Fruit fly (Drosophila melanogaster) whole organism, embryonic: ENCODE measurements around the gene MED14.

Experiments
- Antp ChIP-seq: fragments of 200-800 bp; sonication (Bioruptor generic); optimal IDR thresholded peaks from 3 replicates; lab custom pipeline; 2016; ENCODE audit warnings: missing biosample characterization, missing genetic modification characterization
- Atf-2 ChIP-seq: fragments of 200-800 bp; sonication (Bioruptor generic); optimal IDR thresholded peaks from 2 replicates; lab custom pipeline; 2016; ENCODE audit warnings: missing biosample characterization, missing genetic modification characterization
- Bdp1 ChIP-seq: fragments of 200-800 bp; sonication (Bioruptor generic); optimal IDR thresholded peaks from 3 replicates; lab custom pipeline; 2016; ENCODE audit warnings: missing biosample characterization, missing genetic modification characterization
- C15 ChIP-seq: fragments of 200-800 bp; sonication (Bioruptor generic); IDR thresholded peaks from 3 replicates; pipeline ENCODE4 v1.3.6; 2022; ENCODE audit warnings: missing biosample characterization, missing genetic modification characterization
- CG11560 ChIP-seq: fragments of 200-800 bp; sonication (Bioruptor generic); IDR thresholded peaks from 3 replicates; pipeline ENCODE4 v1.3.6; 2022; ENCODE audit warnings: missing biosample characterization, missing genetic modification characterization
- CG14965 ChIP-seq: fragments of 200-800 bp; sonication (Bioruptor generic); optimal IDR thresholded peaks from 2 replicates; lab custom pipeline; 2016; ENCODE audit warnings: missing biosample characterization, missing genetic modification characterization, borderline replicate concordance
- CG15269 ChIP-seq: fragments of 200-800 bp; sonication (Bioruptor generic); optimal IDR thresholded peaks from 2 replicates; lab custom pipeline; 2018; ENCODE audit warnings: missing biosample characterization, mild to moderate bottlenecking, missing genetic modification characterization, moderate library complexity
- CG16813 ChIP-seq: fragments of 200-800 bp; sonication (Bioruptor generic); IDR thresholded peaks from 3 replicates; pipeline ENCODE4 v1.3.6; 2022; ENCODE audit warnings: missing biosample characterization, missing genetic modification characterization; ENCODE audit not compliant: partially characterized antibody
- CG18262 ChIP-seq: fragments of 200-800 bp; optimal IDR thresholded peaks from 3 replicates; lab custom pipeline; 2019; ENCODE audit warnings: missing biosample characterization, mild to moderate bottlenecking, missing genetic modification characterization, moderate library complexity
- CG18599 ChIP-seq: fragments of 200-800 bp; sonication (Bioruptor generic); optimal IDR thresholded peaks from 3 replicates; lab custom pipeline; 2017; ENCODE audit warnings: missing biosample characterization, missing genetic modification characterization, mild to moderate bottlenecking, moderate library complexity, missing genetic modification reagents
- CG3995 ChIP-seq: fragments of 200-800 bp; sonication (Bioruptor generic); optimal IDR thresholded peaks from 3 replicates; lab custom pipeline; 2016; ENCODE audit warnings: missing biosample characterization, missing genetic modification characterization
- CG6765 ChIP-seq: fragments of 200-800 bp; sonication (Bioruptor generic); optimal IDR thresholded peaks from 3 replicates; lab custom pipeline; 2017; ENCODE audit warnings: missing biosample characterization, mild to moderate bottlenecking, missing genetic modification characterization
- CG7372 ChIP-seq: fragments of 200-800 bp; sonication (Bioruptor generic); IDR thresholded peaks from 2 replicates; pipeline ENCODE4 v1.3.6; 2022; ENCODE audit warnings: missing biosample characterization, missing genetic modification characterization
- CG7786 ChIP-seq: fragments of 200-800 bp; sonication (Bioruptor generic); optimal IDR thresholded peaks from 2 replicates; lab custom pipeline; 2016; ENCODE audit warnings: missing biosample characterization, missing genetic modification characterization
- CG8089 ChIP-seq: fragments of 200-800 bp; sonication (Bioruptor generic); optimal IDR thresholded peaks from 3 replicates; lab custom pipeline; 2016; ENCODE audit warnings: missing biosample characterization, missing genetic modification characterization
- CG8281 ChIP-seq: fragments of 200-800 bp; sonication (Bioruptor generic); optimal IDR thresholded peaks from 2 replicates; lab custom pipeline; 2018; ENCODE audit warnings: missing biosample characterization, mild to moderate bottlenecking, missing genetic modification characterization, moderate library complexity
- CG8765 ChIP-seq: fragments of 200-800 bp; sonication (Bioruptor generic); IDR thresholded peaks from 2 replicates; pipeline ENCODE4 v1.3.6; 2022; ENCODE audit warnings: missing biosample characterization, missing genetic modification characterization
- CG9215 ChIP-seq: fragments of 200-800 bp; sonication (Bioruptor generic); IDR thresholded peaks from 2 replicates; pipeline ENCODE4 v1.3.6; 2022; ENCODE audit warnings: missing biosample characterization, missing genetic modification characterization
- CG9876 ChIP-seq: fragments of 200-800 bp; sonication (Bioruptor generic); optimal IDR thresholded peaks from 2 replicates; lab custom pipeline; 2016; ENCODE audit warnings: missing biosample characterization, missing genetic modification characterization
- Chrac-16 ChIP-seq: fragments of 200-800 bp; sonication (Bioruptor generic); optimal IDR thresholded peaks from 3 replicates; lab custom pipeline; 2016; ENCODE audit warnings: missing biosample characterization, missing genetic modification characterization
- CoRest ChIP-seq: fragments of 200-800 bp; sonication (Bioruptor generic); optimal IDR thresholded peaks from 3 replicates; lab custom pipeline; 2018; ENCODE audit warnings: missing biosample characterization, mild to moderate bottlenecking, missing genetic modification characterization, moderate library complexity
- D ChIP-seq, 2 experiments: fragments of 200-800 bp in 1 of 2; fragments of >200 bp in 1 of 2; sonication (Bioruptor generic) in 1 of 2; optimal IDR thresholded peaks; 2 replicates in 1 of 2; 3 replicates in 1 of 2; lab custom pipeline; 2017; ENCODE audit warnings: mild to moderate bottlenecking in 1 of 2, missing biosample characterization in 1 of 2, missing genetic modification characterization in 1 of 2, missing genetic modification reagents in 1 of 2
- Hr51 ChIP-seq, 2 experiments: fragments of 200-800 bp; sonication (Bioruptor generic); optimal IDR thresholded peaks; 2 replicates in 1 of 2; 3 replicates in 1 of 2; lab custom pipeline; 2016 to 2018; ENCODE audit warnings: missing biosample characterization in 2 of 2, missing genetic modification characterization in 2 of 2, mild to moderate bottlenecking in 1 of 2, moderate library complexity in 1 of 2
- Mrtf ChIP-seq: fragments of 200-800 bp; sonication (Bioruptor generic); IDR thresholded peaks from 3 replicates; pipeline ENCODE4 v1.3.6; 2022; ENCODE audit warnings: missing biosample characterization, missing genetic modification characterization
- NC2β ChIP-seq: fragments of 200-800 bp; sonication (Bioruptor generic); optimal IDR thresholded peaks from 2 replicates; lab custom pipeline; 2016; ENCODE audit warnings: missing biosample characterization, missing genetic modification characterization
- Oaz ChIP-seq: fragments of 200-800 bp; sonication (Bioruptor generic); IDR thresholded peaks from 2 replicates; pipeline ENCODE4 v1.3.6; 2022; ENCODE audit warnings: missing biosample characterization, missing genetic modification characterization
- Ptx1 ChIP-seq: fragments of 200-800 bp; sonication (Bioruptor generic); IDR thresholded peaks from 2 replicates; pipeline ENCODE4 v1.3.6; 2022; ENCODE audit warnings: missing biosample characterization, missing genetic modification characterization
- Spps ChIP-seq: fragments of 200-800 bp; sonication (Bioruptor generic); optimal IDR thresholded peaks from 2 replicates; lab custom pipeline; 2018; ENCODE audit warnings: missing biosample characterization, mild to moderate bottlenecking, missing genetic modification characterization
- amos ChIP-seq: fragments of 200-800 bp; sonication (Bioruptor generic); IDR thresholded peaks from 2 replicates; pipeline ENCODE4 v1.3.6; 2022; ENCODE audit warnings: missing biosample characterization, missing genetic modification characterization; ENCODE audit not compliant: partially characterized antibody
- az2 ChIP-seq: fragments of 200-800 bp; sonication (Bioruptor generic); optimal IDR thresholded peaks from 3 replicates; lab custom pipeline; 2016; ENCODE audit warnings: missing biosample characterization, missing genetic modification characterization
- cas ChIP-seq: fragments of 200-800 bp; sonication (Bioruptor generic); IDR thresholded peaks from 2 replicates; pipeline ENCODE4 v1.3.6; 2022; ENCODE audit warnings: missing biosample characterization, missing genetic modification characterization
- esg ChIP-seq: fragments of 200-800 bp; sonication (Bioruptor generic); conservative IDR thresholded peaks from 2 replicates; pipeline ENCODE4 v1.3.6; 2022; ENCODE audit warnings: missing biosample characterization, missing genetic modification characterization
- fd64A ChIP-seq: fragments of 200-800 bp; sonication (Bioruptor generic); optimal IDR thresholded peaks from 3 replicates; lab custom pipeline; 2018; ENCODE audit warnings: missing biosample characterization, mild to moderate bottlenecking, missing genetic modification characterization
- hb ChIP-seq: fragments of 200-800 bp; sonication (Bioruptor generic); IDR thresholded peaks from 3 replicates; pipeline ENCODE4 v1.3.6; 2022; ENCODE audit warnings: missing biosample characterization, missing genetic modification characterization; ENCODE audit not compliant: partially characterized antibody
- ken ChIP-seq: fragments of 200-800 bp; sonication (Bioruptor generic); IDR thresholded peaks from 3 replicates; pipeline ENCODE4 v1.3.6; 2022; ENCODE audit warnings: missing biosample characterization, missing genetic modification characterization
- klu ChIP-seq: fragments of 200-800 bp; sonication (Bioruptor generic); IDR thresholded peaks from 2 replicates; pipeline ENCODE4 v1.3.6; 2022; ENCODE audit warnings: missing biosample characterization, missing genetic modification characterization
- lola ChIP-seq, 3 experiments: fragments of >200 bp in 2 of 3; fragments of 200-800 bp in 1 of 3; sonication (Bioruptor generic) in 1 of 3; optimal IDR thresholded peaks; 2 replicates each; lab custom pipeline; 2017 to 2019; ENCODE audit warnings: missing biosample characterization in 3 of 3, missing genetic modification characterization in 3 of 3, mild to moderate bottlenecking in 1 of 3, moderate library complexity in 1 of 3
- lov ChIP-seq, 2 experiments: fragments of 200-800 bp in 1 of 2; fragments of >200 bp in 1 of 2; sonication (Bioruptor generic) in 1 of 2; IDR thresholded peaks in 1 of 2; optimal IDR thresholded peaks in 1 of 2; 2 replicates in 1 of 2; 3 replicates in 1 of 2; pipeline versions ENCODE4 v1.3.6 to Lab custom; 2017 to 2022; ENCODE audit warnings: missing biosample characterization in 1 of 2, missing genetic modification characterization in 1 of 2
- mirr ChIP-seq: fragments of 200-800 bp; sonication (Bioruptor generic); optimal IDR thresholded peaks from 3 replicates; lab custom pipeline; 2018; ENCODE audit warnings: missing biosample characterization, mild to moderate bottlenecking, missing genetic modification characterization
- pan ChIP-seq, 4 experiments: fragments of >200 bp in 3 of 4; fragments of 200-800 bp in 1 of 4; sonication (Bioruptor generic) in 1 of 4; optimal IDR thresholded peaks in 3 of 4; IDR thresholded peaks in 1 of 4; 2 replicates each; pipeline versions ENCODE4 v1.3.6 to Lab custom; 2017 to 2022; ENCODE audit warnings: missing biosample characterization in 2 of 4, missing genetic modification characterization in 2 of 4, mixed read lengths in 1 of 4
- peb ChIP-seq: fragments of 200-800 bp; sonication (Bioruptor generic); IDR thresholded peaks from 2 replicates; pipeline ENCODE4 v1.3.6; 2022; ENCODE audit warnings: missing biosample characterization, missing genetic modification characterization
- pros ChIP-seq: fragments of 200-800 bp; sonication (Bioruptor generic); optimal IDR thresholded peaks from 3 replicates; lab custom pipeline; 2019; ENCODE audit warnings: missing biosample characterization, mild to moderate bottlenecking, missing genetic modification characterization, moderate library complexity
- row ChIP-seq: fragments of 200-800 bp; sonication (Bioruptor generic); IDR thresholded peaks from 3 replicates; pipeline ENCODE4 v1.3.6; 2022; ENCODE audit warnings: missing biosample characterization, missing genetic modification characterization
- wek ChIP-seq: fragments of 200-800 bp; sonication (Bioruptor generic); optimal IDR thresholded peaks from 3 replicates; lab custom pipeline; 2018; ENCODE audit warnings: missing biosample characterization, mild to moderate bottlenecking, missing genetic modification characterization, moderate library complexity
- zf30C ChIP-seq: fragments of 200-800 bp; sonication (Bioruptor generic); optimal IDR thresholded peaks from 3 replicates; lab custom pipeline; 2018; ENCODE audit warnings: missing biosample characterization, mild to moderate bottlenecking, missing genetic modification characterization

Gene MED14

dm6 chr3L:611639-612611 lies 18.9 kb downstream of the MED14 start (continued):
- TF ChIP-seq wek (GFP tag; lab: Kevin White, UChicago) = peak; percentile 75
- peak; percentile 69 for TF ChIP-seq CG7372 (GFP tag; lab: Robert Waterston, UW)
- no peak for TF ChIP-seq pros (GFP tag; lab: Kevin White, UChicago)
- TF ChIP-seq NC2β (GFP tag; lab: Kevin White, UChicago) = peak; percentile 15
- peak; percentile 74 for TF ChIP-seq CoRest (tag; lab: Kevin White, UChicago)
- TF ChIP-seq CG15269 = peak; percentile 85
- peak; percentile 51 to 76 for TF ChIP-seq Hr51 (GFP tag; optimal IDR thresholded peaks at IDR 0.05; lab: Kevin White, UChicago)
- TF ChIP-seq row (GFP tag; lab: Robert Waterston, UW) = peak; percentile 72
- TF ChIP-seq peb (GFP tag; lab: Robert Waterston, UW) = peak; percentile 40; the same call in 1 of the 2 replicates
- TF ChIP-seq ken (GFP tag; lab: Robert Waterston, UW) = peak; percentile 74; the same call in 2 of the 3 replicates
- 0 out of 3 replicates have a peak, but pooled peaks have one; percentile 28 for TF ChIP-seq C15
- TF ChIP-seq klu (GFP tag; lab: Robert Waterston, UW) = peak; percentile 55
- TF ChIP-seq lola (GFP tag; optimal IDR thresholded peaks at IDR 0.05; lab: Kevin White, UChicago) = peak in 1 of 3 experiments; percentile 8
- peak; percentile 14 for TF ChIP-seq CG14965
- no peak for TF ChIP-seq D (optimal IDR thresholded peaks at IDR 0.05; lab: Kevin White, UChicago)
- TF ChIP-seq D (GFP tag; optimal IDR thresholded peaks at IDR 0.05; lab: Kevin White, UChicago) = peak; percentile 47
- no peak for TF ChIP-seq amos (GFP tag; lab: Robert Waterston, UW)
- TF ChIP-seq mirr (GFP tag; lab: Kevin White, UChicago) = peak; percentile 83
- no peak for TF ChIP-seq lov (optimal IDR thresholded peaks at IDR 0.05; lab: Kevin White, UChicago)
- TF ChIP-seq lov (GFP tag; IDR thresholded peaks at IDR 0.05; lab: Robert Waterston, UW) = peak; percentile 80; the same call in 2 of the 3 replicates
- peak; percentile 77 for TF ChIP-seq CG18599 (GFP tag; lab: Kevin White, UChicago)
- no peak for TF ChIP-seq hb (GFP tag; lab: Robert Waterston, UW)
- peak; percentile 72 for TF ChIP-seq Antp (GFP tag; lab: Kevin White, UChicago)
- peak; percentile 60; the same call in 1 of the 2 replicates for TF ChIP-seq esg (GFP tag; lab: Robert Waterston, UW)
- TF ChIP-seq CG7786 (GFP tag; lab: Kevin White, UChicago) = peak; percentile 39
- no peak for TF ChIP-seq CG16813 (GFP tag; lab: Robert Waterston, UW)
- TF ChIP-seq CG3995 (GFP tag; lab: Kevin White, UChicago) = peak; percentile 43
- no peak for TF ChIP-seq pan (optimal IDR thresholded peaks at IDR 0.05; lab: Kevin White, UChicago)
- peak in 1 of 2 experiments; percentile 86 for TF ChIP-seq pan (GFP tag; optimal IDR thresholded peaks at IDR 0.05 in 1 of 2, IDR thresholded peaks at IDR 0.05 in 1 of 2)
- TF ChIP-seq az2 (GFP tag; lab: Kevin White, UChicago) = peak; percentile 44
- TF ChIP-seq cas (GFP tag; lab: Robert Waterston, UW) = peak; percentile 66; the same call in 1 of the 2 replicates
- no peak for TF ChIP-seq CG8765 (GFP tag; lab: Robert Waterston, UW)
- peak; percentile 65 for TF ChIP-seq CG8089 (GFP tag; lab: Kevin White, UChicago)
- TF ChIP-seq CG8281 (tag; lab: Kevin White, UChicago) = peak; percentile 36
- peak; percentile 64 for TF ChIP-seq CG18262 (tag; lab: Kevin White, UChicago)
- TF ChIP-seq Mrtf (GFP tag; lab: Robert Waterston, UW) = peak; percentile 75
- TF ChIP-seq Ptx1 = peak; percentile 60; the same call in 1 of the 2 replicates
- peak; percentile 58; the same call in 1 of the 3 replicates for TF ChIP-seq CG11560 (tag; lab: Robert Waterston, UW)
- peak; percentile 68 for TF ChIP-seq CG6765 (GFP tag; lab: Kevin White, UChicago)
- peak; percentile 58; the same call in 1 of the 2 replicates for TF ChIP-seq Oaz
- peak; percentile 10 for TF ChIP-seq zf30C (GFP tag; lab: Kevin White, UChicago)
- TF ChIP-seq CG9215 (GFP tag; lab: Robert Waterston, UW) = peak; percentile 74
- no peak for TF ChIP-seq CG9876 (GFP tag; lab: Kevin White, UChicago)
- TF ChIP-seq fd64A (GFP tag; lab: Kevin White, UChicago) = no peak
- TF ChIP-seq Spps (tag; lab: Kevin White, UChicago) = no peak
- TF ChIP-seq Chrac-16 (GFP tag; lab: Kevin White, UChicago) = peak; percentile 2
- TF ChIP-seq Atf-2 (GFP tag; lab: Kevin White, UChicago) = peak; percentile 16
- TF ChIP-seq Bdp1 (GFP tag; lab: Kevin White, UChicago) = peak; percentile 34
